Fruit fly (Drosophila melanogaster): ENCODE measurements around the gene CG5112.
A peak's percentile ranks its signal among the peaks of the same experiment; 100 is the strongest.

Gene CG5112

dm6 chr3R:25504891-25505290, 13.6 kb downstream of the CG5112 start, which contains the start of gene CG5107:
Gene CG5107, plus strand, starts transcription at chr3R:25505191.
- no peak for TF ChIP-seq CG11294 (GFP tag; IDR thresholded peaks at IDR 0.05)
- TF ChIP-seq Ets96B (tag; optimal IDR thresholded peaks at IDR 0.05) = no peak
- TF ChIP-seq eg (GFP tag; IDR thresholded peaks at IDR 0.05) = no peak
- TF ChIP-seq CG7368 (GFP tag; optimal IDR thresholded peaks at IDR 0.05) = no peak
- TF ChIP-seq Blimp-1 (GFP tag; optimal IDR thresholded peaks at IDR 0.05) = no peak
- no peak for TF ChIP-seq CG6163 (GFP tag; IDR thresholded peaks at IDR 0.05)
- no peak for TF ChIP-seq acj6 (GFP tag; optimal IDR thresholded peaks at IDR 0.05)
- no peak for TF ChIP-seq Smox (GFP tag; optimal IDR thresholded peaks at IDR 0.05)
- no peak for TF ChIP-seq fkh (GFP tag; optimal IDR thresholded peaks at IDR 0.05)
- no peak for TF ChIP-seq dac (GFP tag; optimal IDR thresholded peaks at IDR 0.05)
- no peak for TF ChIP-seq esn (GFP tag; optimal IDR thresholded peaks at IDR 0.05)
- no peak for TF ChIP-seq spab (GFP tag; optimal IDR thresholded peaks at IDR 0.05)
- no peak for TF ChIP-seq CG6792 (GFP tag; optimal IDR thresholded peaks at IDR 0.05)
- TF ChIP-seq CG1621 (tag; optimal IDR thresholded peaks at IDR 0.05) = no peak
- no peak for TF ChIP-seq Hr39 (GFP tag; optimal IDR thresholded peaks at IDR 0.05)
- no peak for TF ChIP-seq lz (GFP tag; optimal IDR thresholded peaks at IDR 0.05)

dm6 chr3R:25505975-25506374, 14.7 kb downstream of the CG5112 start, which contains the start of gene CG5111:
Gene CG5111, plus strand, starts transcription at chr3R:25506275.
- TF ChIP-seq Ets21C (GFP tag; optimal IDR thresholded peaks at IDR 0.05) (no peak), CG7368 (GFP tag; optimal IDR thresholded peaks at IDR 0.05) (no peak), acj6 (GFP tag; optimal IDR thresholded peaks at IDR 0.05) (no peak), CG15336 (GFP tag; IDR thresholded peaks at IDR 0.05) (no peak), CG9139 (GFP tag; optimal IDR thresholded peaks at IDR 0.05) (no peak)

dm6 chr3R:25512750-25513149, 21.5 kb downstream of the CG5112 start:
- no peak for TF ChIP-seq CG6163 (GFP tag; IDR thresholded peaks at IDR 0.05)
- TF ChIP-seq cyc (GFP tag; optimal IDR thresholded peaks at IDR 0.05) = no peak
- no peak for TF ChIP-seq salr (GFP tag; optimal IDR thresholded peaks at IDR 0.05)

dm6 chr3R:25515450-25516288, 24.4 kb downstream of the CG5112 start, which contains the start of gene msi:
Gene msi, plus strand, starts transcription at chr3R:25516118.
- TF ChIP-seq dsx (GFP tag; optimal IDR thresholded peaks at IDR 0.05; ENCODE audit: poor library complexity, severe bottlenecking) (peak; percentile 98), CG6163 (GFP tag; IDR thresholded peaks at IDR 0.05) (peak; percentile 98), dac (GFP tag; optimal IDR thresholded peaks at IDR 0.05) (peak; percentile 93), ss (GFP tag; optimal IDR thresholded peaks at IDR 0.05) (peak; percentile 97 to 98), spab (GFP tag; optimal IDR thresholded peaks at IDR 0.05) (peak; percentile 97), CG6808 (GFP tag; optimal IDR thresholded peaks at IDR 0.05) (peak; percentile 93), esn (GFP tag; optimal IDR thresholded peaks at IDR 0.05) (peak; percentile 97), CG9139 (GFP tag; optimal IDR thresholded peaks at IDR 0.05) (peak; percentile 95), CG31627 (GFP tag; optimal IDR thresholded peaks at IDR 0.05) (peak; percentile 77), CG3032 (tag; optimal IDR thresholded peaks at IDR 0.05) (peak; percentile 99), CG11294 (GFP tag; IDR thresholded peaks at IDR 0.05) (peak; percentile 97), achi (GFP tag; optimal IDR thresholded peaks at IDR 0.05) (peak; percentile 98), Smox (GFP tag; optimal IDR thresholded peaks at IDR 0.05) (peak; percentile 87), CG16779 (tag; optimal IDR thresholded peaks at IDR 0.05) (peak; percentile 97), CG6854 (GFP tag; optimal IDR thresholded peaks at IDR 0.05) (peak; percentile 92), lz (GFP tag; optimal IDR thresholded peaks at IDR 0.05) (peak; percentile 90), CG10669 (GFP tag; optimal IDR thresholded peaks at IDR 0.05) (peak; percentile 96), Ets21C (GFP tag; optimal IDR thresholded peaks at IDR 0.05) (peak; percentile 69), CG15336 (GFP tag; IDR thresholded peaks at IDR 0.05) (peak; percentile 99), CG32006 (GFP tag; optimal IDR thresholded peaks at IDR 0.05) (peak; percentile 99), Eip75B (GFP tag; optimal IDR thresholded peaks at IDR 0.05) (peak; percentile 86), CG11902 (GFP tag; optimal IDR thresholded peaks at IDR 0.05) (peak; percentile 91), Gug (GFP tag; IDR thresholded peaks at IDR 0.05) (peak; percentile 98), Lpt (GFP tag; optimal IDR thresholded peaks at IDR 0.05) (peak; percentile 97), net (GFP tag; optimal IDR thresholded peaks at IDR 0.05) (peak; percentile 95), CG6276 (GFP tag; optimal IDR thresholded peaks at IDR 0.05) (peak; percentile 98), vri (GFP tag; optimal IDR thresholded peaks at IDR 0.05) (peak; percentile 87), Hr4 (GFP tag; optimal IDR thresholded peaks at IDR 0.05) (peak; percentile 92), pdm3 (GFP tag; optimal IDR thresholded peaks at IDR 0.05) (peak; percentile 85), cyc (GFP tag; optimal IDR thresholded peaks at IDR 0.05) (peak; percentile 87), CG1621 (tag; optimal IDR thresholded peaks at IDR 0.05) (peak; percentile 83), acj6 (GFP tag; optimal IDR thresholded peaks at IDR 0.05) (peak; percentile 95), CG8119 (GFP tag; IDR thresholded peaks at IDR 0.05) (peak; percentile 100)

Measured in whole organism, prepupa.